Fruit fly (Drosophila melanogaster) whole organism, embryonic: ENCODE data around the gene CG18213.

Experiments used
- BEAF-32 ChIP-seq: fragments of 200-800 bp; sonication (Bioruptor generic); optimal IDR thresholded peaks from 3 replicates; lab custom pipeline; 2017; ENCODE audit warnings: missing biosample characterization, missing genetic modification characterization, mild to moderate bottlenecking, moderate library complexity, missing genetic modification reagents
- CG1024 ChIP-seq: fragments of 200-800 bp; sonication (Bioruptor generic); IDR thresholded peaks from 2 replicates; pipeline ENCODE4 v1.3.6; 2022; ENCODE audit warnings: missing biosample characterization, missing genetic modification characterization
- CG10979 ChIP-seq: fragments of 200-800 bp; sonication (Bioruptor generic); optimal IDR thresholded peaks from 2 replicates; lab custom pipeline; 2018; ENCODE audit warnings: missing biosample characterization, mild to moderate bottlenecking, missing genetic modification characterization, moderate library complexity
- CG11560 ChIP-seq: fragments of 200-800 bp; sonication (Bioruptor generic); IDR thresholded peaks from 3 replicates; pipeline ENCODE4 v1.3.6; 2022; ENCODE audit warnings: missing biosample characterization, missing genetic modification characterization
- CG12219 ChIP-seq: fragments of 200-800 bp; sonication (Bioruptor generic); optimal IDR thresholded peaks from 3 replicates; lab custom pipeline; 2018; ENCODE audit warnings: missing biosample characterization, mild to moderate bottlenecking, missing genetic modification characterization
- CG1233 ChIP-seq: fragments of 200-800 bp; sonication (Bioruptor generic); optimal IDR thresholded peaks from 4 replicates; lab custom pipeline; 2018; ENCODE audit warnings: missing biosample characterization, mild to moderate bottlenecking, missing genetic modification characterization
- CG12391 ChIP-seq: fragments of 200-800 bp; sonication (Bioruptor generic); optimal IDR thresholded peaks from 3 replicates; lab custom pipeline; 2018; ENCODE audit warnings: missing biosample characterization, mild to moderate bottlenecking, missing genetic modification characterization, moderate library complexity
- CG13775 ChIP-seq: fragments of 200-800 bp; sonication (Bioruptor generic); optimal IDR thresholded peaks from 3 replicates; lab custom pipeline; 2017; ENCODE audit warnings: missing biosample characterization, mild to moderate bottlenecking, missing genetic modification characterization
- CG16815 ChIP-seq: fragments of 200-800 bp; sonication (Bioruptor generic); optimal IDR thresholded peaks from 3 replicates; lab custom pipeline; 2017; ENCODE audit warnings: missing biosample characterization, mild to moderate bottlenecking, missing genetic modification characterization
- CG17802 ChIP-seq: fragments of 200-800 bp; sonication (Bioruptor generic); optimal IDR thresholded peaks from 2 replicates; lab custom pipeline; 2018; ENCODE audit warnings: missing biosample characterization, mild to moderate bottlenecking, missing genetic modification characterization, moderate library complexity
- CG17829 ChIP-seq: fragments of 200-800 bp; optimal IDR thresholded peaks from 2 replicates; lab custom pipeline; 2019; ENCODE audit warnings: missing biosample characterization, mild to moderate bottlenecking, missing genetic modification characterization, moderate library complexity
- CG17912 ChIP-seq: fragments of 200-800 bp; sonication (Bioruptor generic); optimal IDR thresholded peaks from 2 replicates; lab custom pipeline; 2018; ENCODE audit warnings: missing biosample characterization, mild to moderate bottlenecking, missing genetic modification characterization
- CG2129 ChIP-seq: fragments of 200-800 bp; sonication (Bioruptor generic); IDR thresholded peaks from 2 replicates; pipeline ENCODE4 v1.3.6; 2022; ENCODE audit warnings: missing biosample characterization, missing genetic modification characterization; ENCODE audit not compliant: partially characterized antibody
- CG2875 ChIP-seq: fragments of 200-800 bp; sonication (Bioruptor generic); optimal IDR thresholded peaks from 2 replicates; lab custom pipeline; 2017; ENCODE audit warnings: missing biosample characterization, mild to moderate bottlenecking, missing genetic modification characterization, missing genetic modification reagents
- CG31388 ChIP-seq: fragments of 200-800 bp; sonication (Bioruptor generic); optimal IDR thresholded peaks from 2 replicates; lab custom pipeline; 2016; ENCODE audit warnings: missing biosample characterization, missing genetic modification characterization
- CG31441 ChIP-seq: fragments of 200-800 bp; sonication (Bioruptor generic); IDR thresholded peaks from 2 replicates; pipeline ENCODE4 v1.3.6; 2022; ENCODE audit warnings: missing biosample characterization, missing genetic modification characterization
- CG32767 ChIP-seq: fragments of 200-800 bp; sonication (Bioruptor generic); IDR thresholded peaks from 2 replicates; pipeline ENCODE4 v1.3.6; 2022; ENCODE audit warnings: missing biosample characterization, missing genetic modification characterization
- CG3281 ChIP-seq: fragments of 200-800 bp; sonication (Bioruptor generic); optimal IDR thresholded peaks from 3 replicates; lab custom pipeline; 2017; ENCODE audit warnings: missing biosample characterization, mild to moderate bottlenecking, missing genetic modification characterization
- CG33213 ChIP-seq: fragments of 200-800 bp; sonication (Bioruptor generic); optimal IDR thresholded peaks from 3 replicates; lab custom pipeline; 2016; ENCODE audit warnings: missing biosample characterization, missing genetic modification characterization
- CG8290 ChIP-seq, 3 experiments: fragments of 200-800 bp; sonication (Bioruptor generic); optimal IDR thresholded peaks; 2 replicates each; lab custom pipeline; 2016 to 2019; ENCODE audit warnings: missing biosample characterization in 3 of 3, missing genetic modification characterization in 3 of 3, mild to moderate bottlenecking in 2 of 3, moderate library complexity in 1 of 3
- CkIIα-i1 ChIP-seq: fragments of 200-800 bp; sonication (Bioruptor generic); IDR thresholded peaks from 2 replicates; pipeline ENCODE4 v1.3.6; 2022; ENCODE audit warnings: missing biosample characterization, missing genetic modification characterization
- Dad ChIP-seq: fragments of 200-800 bp; sonication (Bioruptor generic); optimal IDR thresholded peaks from 3 replicates; lab custom pipeline; 2016; ENCODE audit warnings: missing biosample characterization, missing genetic modification characterization
- Fer2 ChIP-seq: fragments of 200-800 bp; sonication (Bioruptor generic); optimal IDR thresholded peaks from 2 replicates; lab custom pipeline; 2018; ENCODE audit warnings: missing biosample characterization, mild to moderate bottlenecking, missing genetic modification characterization, moderate library complexity
- HLH4C ChIP-seq: fragments of 200-800 bp; sonication (Bioruptor generic); IDR thresholded peaks from 3 replicates; pipeline ENCODE4 v1.3.6; 2022; ENCODE audit warnings: missing biosample characterization, missing genetic modification characterization; ENCODE audit not compliant: partially characterized antibody
- MBD-R2 ChIP-seq: fragments of 200-800 bp; sonication (Bioruptor generic); IDR thresholded peaks from 2 replicates; pipeline ENCODE4 v1.3.6; 2022; ENCODE audit warnings: missing biosample characterization, missing genetic modification characterization
- Mes4 ChIP-seq: fragments of 200-800 bp; sonication (Bioruptor generic); optimal IDR thresholded peaks from 2 replicates; lab custom pipeline; 2016; ENCODE audit warnings: missing biosample characterization, missing genetic modification characterization
- Nf-YB ChIP-seq: fragments of 200-800 bp; sonication (Bioruptor generic); optimal IDR thresholded peaks from 3 replicates; lab custom pipeline; 2019; ENCODE audit warnings: missing biosample characterization, mild to moderate bottlenecking, missing genetic modification characterization, moderate library complexity
- Opbp ChIP-seq: fragments of 200-800 bp; sonication (Bioruptor generic); IDR thresholded peaks from 3 replicates; pipeline ENCODE4 v1.3.6; 2022; ENCODE audit warnings: missing biosample characterization, missing genetic modification characterization; ENCODE audit not compliant: partially characterized antibody
- Ptx1 ChIP-seq: fragments of 200-800 bp; sonication (Bioruptor generic); IDR thresholded peaks from 2 replicates; pipeline ENCODE4 v1.3.6; 2022; ENCODE audit warnings: missing biosample characterization, missing genetic modification characterization
- Sin3A ChIP-seq: fragments of >200 bp; optimal IDR thresholded peaks from 2 replicates; lab custom pipeline; 2018
- Sox102F ChIP-seq: fragments of 200-800 bp; sonication (Bioruptor generic); optimal IDR thresholded peaks from 2 replicates; lab custom pipeline; 2018; ENCODE audit warnings: missing biosample characterization, mild to moderate bottlenecking, missing genetic modification characterization, moderate library complexity
- Xrp1 ChIP-seq: fragments of 200-800 bp; sonication (Bioruptor generic); IDR thresholded peaks from 2 replicates; pipeline ENCODE4 v1.3.6; 2022; ENCODE audit warnings: missing biosample characterization, missing genetic modification characterization
- az2 ChIP-seq: fragments of 200-800 bp; sonication (Bioruptor generic); optimal IDR thresholded peaks from 3 replicates; lab custom pipeline; 2016; ENCODE audit warnings: missing biosample characterization, missing genetic modification characterization
- chif ChIP-seq, 2 experiments: fragments of 200-800 bp; sonication (Bioruptor generic); optimal IDR thresholded peaks; 3 replicates each; lab custom pipeline; 2016; ENCODE audit warnings: missing biosample characterization in 2 of 2, missing genetic modification characterization in 2 of 2
- crp ChIP-seq, 2 experiments: fragments of 200-800 bp; sonication (Bioruptor generic); optimal IDR thresholded peaks; 2 replicates in 1 of 2; 3 replicates in 1 of 2; lab custom pipeline; 2017; ENCODE audit warnings: missing biosample characterization in 2 of 2, missing genetic modification characterization in 2 of 2, mild to moderate bottlenecking in 1 of 2, moderate library complexity in 1 of 2
- dm ChIP-seq: fragments of 200-800 bp; sonication (Bioruptor generic); optimal IDR thresholded peaks from 3 replicates; lab custom pipeline; 2016; ENCODE audit warnings: missing biosample characterization, missing genetic modification characterization
- dysf ChIP-seq: fragments of 200-800 bp; sonication (Bioruptor generic); IDR thresholded peaks from 3 replicates; pipeline ENCODE4 v1.3.6; 2022; ENCODE audit warnings: missing biosample characterization, missing genetic modification characterization
- esg ChIP-seq: fragments of 200-800 bp; sonication (Bioruptor generic); conservative IDR thresholded peaks from 2 replicates; pipeline ENCODE4 v1.3.6; 2022; ENCODE audit warnings: missing biosample characterization, missing genetic modification characterization
- fd3F ChIP-seq: fragments of 200-800 bp; sonication (Bioruptor generic); optimal IDR thresholded peaks from 2 replicates; lab custom pipeline; 2018; ENCODE audit warnings: missing biosample characterization, mild to moderate bottlenecking, missing genetic modification characterization, moderate library complexity
- grau ChIP-seq: fragments of 200-800 bp; optimal IDR thresholded peaks from 3 replicates; lab custom pipeline; 2019; ENCODE audit warnings: missing biosample characterization, mild to moderate bottlenecking, missing genetic modification characterization, moderate library complexity
- insv ChIP-seq, 2 experiments: fragments of 200-800 bp; sonication (Bioruptor generic); optimal IDR thresholded peaks; 3 replicates each; lab custom pipeline; 2016 to 2018; ENCODE audit warnings: missing biosample characterization in 2 of 2, missing genetic modification characterization in 2 of 2
- jumu ChIP-seq: fragments of 200-800 bp; sonication (Bioruptor generic); optimal IDR thresholded peaks from 3 replicates; lab custom pipeline; 2016; ENCODE audit warnings: missing biosample characterization, missing genetic modification characterization
- lilli ChIP-seq: fragments of 200-800 bp; sonication (Bioruptor generic); optimal IDR thresholded peaks from 3 replicates; lab custom pipeline; 2016; ENCODE audit warnings: missing biosample characterization, missing genetic modification characterization
- luna ChIP-seq: fragments of 200-800 bp; sonication (Bioruptor generic); optimal IDR thresholded peaks from 2 replicates; lab custom pipeline; 2016; ENCODE audit warnings: missing biosample characterization, missing genetic modification characterization
- pfk ChIP-seq: fragments of 200-800 bp; sonication (Bioruptor generic); optimal IDR thresholded peaks from 2 replicates; lab custom pipeline; 2018; ENCODE audit warnings: missing biosample characterization, mild to moderate bottlenecking, missing genetic modification characterization, moderate library complexity
- ranshi ChIP-seq: fragments of 200-800 bp; sonication (Bioruptor generic); IDR thresholded peaks from 2 replicates; pipeline ENCODE4 v1.3.6; 2022; ENCODE audit warnings: missing biosample characterization, missing genetic modification characterization
- scrt ChIP-seq: fragments of 200-800 bp; sonication (Bioruptor generic); optimal IDR thresholded peaks from 2 replicates; lab custom pipeline; 2018; ENCODE audit warnings: missing biosample characterization, mild to moderate bottlenecking, missing genetic modification characterization, moderate library complexity
- sim ChIP-seq: fragments of 200-800 bp; sonication (Bioruptor generic); IDR thresholded peaks from 2 replicates; pipeline ENCODE4 v1.3.6; 2022; ENCODE audit warnings: missing biosample characterization, missing genetic modification characterization
- sna ChIP-seq: fragments of 200-800 bp; sonication (Bioruptor generic); IDR thresholded peaks from 2 replicates; pipeline ENCODE4 v1.3.6; 2022; ENCODE audit warnings: missing biosample characterization, missing genetic modification characterization; ENCODE audit not compliant: partially characterized antibody
- zen ChIP-seq: fragments of 200-800 bp; sonication (Bioruptor generic); optimal IDR thresholded peaks from 3 replicates; lab custom pipeline; 2018; ENCODE audit warnings: missing biosample characterization, mild to moderate bottlenecking, missing genetic modification characterization, moderate library complexity

CG18213 gene

dm6 chr3R:17079859-17080255, 39.9 kb upstream of the CG18213 start, which contains the start of the genes Keap1 and kuk (continued):
- peak in 1 of 2 experiments; percentile 57 for TF ChIP-seq insv (GFP tag; optimal IDR thresholded peaks at IDR 0.05; lab: Kevin White, UChicago)
- TF ChIP-seq dysf (GFP tag; lab: Robert Waterston, UW) = peak; percentile 25; the same call in 1 of the 3 replicates
- peak; percentile 24 for TF ChIP-seq grau (tag; lab: Kevin White, UChicago)
- TF ChIP-seq zen (tag; lab: Kevin White, UChicago) = peak; percentile 34
- TF ChIP-seq Mes4 = peak; percentile 7
- TF ChIP-seq az2 (GFP tag; lab: Kevin White, UChicago) = peak; percentile 50
- no peak for TF ChIP-seq CG3281 (GFP tag; lab: Kevin White, UChicago)
- TF ChIP-seq CG33213 (GFP tag; lab: Kevin White, UChicago) = peak; percentile 77
- peak; percentile 42 for TF ChIP-seq MBD-R2 (GFP tag; lab: Robert Waterston, UW)
- peak; percentile 13; the same call in 1 of the 3 replicates for TF ChIP-seq CG11560 (tag; lab: Robert Waterston, UW)
- peak; percentile 95 for TF ChIP-seq BEAF-32 (GFP tag; lab: Kevin White, UChicago)
- no peak for TF ChIP-seq CG8290 (GFP tag; optimal IDR thresholded peaks at IDR 0.05; lab: Kevin White, UChicago)
- peak in 1 of 2 experiments; percentile 57 for TF ChIP-seq CG8290 (tag; optimal IDR thresholded peaks at IDR 0.05; lab: Kevin White, UChicago)
- no peak for TF ChIP-seq CG32767 (GFP tag; lab: Robert Waterston, UW)
- TF ChIP-seq CG10979 (tag; lab: Kevin White, UChicago) = no peak
- TF ChIP-seq CG1024 (GFP tag; lab: Robert Waterston, UW) = 0 out of 2 replicates have a peak, but pooled peaks have one; percentile 26
- peak; percentile 79 for TF ChIP-seq lilli
- TF ChIP-seq HLH4C (GFP tag; lab: Robert Waterston, UW) = peak; percentile 64
- peak; percentile 44 to 65 for TF ChIP-seq chif (GFP tag; optimal IDR thresholded peaks at IDR 0.05; lab: Kevin White, UChicago)
- peak; percentile 71 for TF ChIP-seq Opbp (GFP tag; lab: Robert Waterston, UW)
- TF ChIP-seq CG17829 (tag; lab: Kevin White, UChicago) = peak; percentile 43
- peak; percentile 67 for TF ChIP-seq ranshi (GFP tag; lab: Robert Waterston, UW)
- TF ChIP-seq Fer2 (tag; lab: Kevin White, UChicago) = peak; percentile 46
- TF ChIP-seq Xrp1 (GFP tag; lab: Robert Waterston, UW) = peak; percentile 49
- peak; percentile 72 for TF ChIP-seq sna (GFP tag; lab: Robert Waterston, UW)
- TF ChIP-seq scrt (GFP tag; lab: Kevin White, UChicago) = peak; percentile 35
- no peak for TF ChIP-seq CG12219 (GFP tag; lab: Kevin White, UChicago)
- TF ChIP-seq sim (GFP tag; lab: Robert Waterston, UW) = no peak
- TF ChIP-seq Nf-YB (GFP tag; lab: Kevin White, UChicago) = peak; percentile 29
- TF ChIP-seq esg (GFP tag; lab: Robert Waterston, UW) = no peak
- TF ChIP-seq CG13775 (GFP tag; lab: Kevin White, UChicago) = peak; percentile 53
- peak; percentile 66 for TF ChIP-seq CG2129 (GFP tag; lab: Robert Waterston, UW)
- peak; percentile 79 for TF ChIP-seq CG12391 (tag; lab: Kevin White, UChicago)
- peak; percentile 37 for TF ChIP-seq fd3F
- TF ChIP-seq Ptx1 (GFP tag; lab: Robert Waterston, UW) = peak; percentile 61
- peak; percentile 16 for TF ChIP-seq CG16815 (GFP tag; lab: Kevin White, UChicago)
- peak; percentile 6 for TF ChIP-seq CG17912 (GFP tag; lab: Kevin White, UChicago)
- TF ChIP-seq crp (GFP tag; optimal IDR thresholded peaks at IDR 0.05; lab: Kevin White, UChicago) = peak; percentile 5 to 81
- TF ChIP-seq pfk (GFP tag; lab: Kevin White, UChicago) = peak; percentile 29
- no peak for TF ChIP-seq CG31441 (GFP tag; lab: Robert Waterston, UW)
- peak; percentile 12 for TF ChIP-seq CG2875 (GFP tag; lab: Kevin White, UChicago)
- TF ChIP-seq CG1233 = peak; percentile 6
- peak; percentile 35 for TF ChIP-seq luna (GFP tag; lab: Kevin White, UChicago)
- TF ChIP-seq CG17802 = peak; percentile 11
- TF ChIP-seq jumu = peak; percentile 21
- no peak for TF ChIP-seq CG31388 (GFP tag; lab: Kevin White, UChicago)
- no peak for TF ChIP-seq CkIIα-i1 (GFP tag; lab: Robert Waterston, UW)
- TF ChIP-seq Dad (GFP tag; lab: Kevin White, UChicago) = peak; percentile 43
- TF ChIP-seq Sox102F = peak; percentile 22
- peak; percentile 85 for TF ChIP-seq Sin3A (lab: Kevin White, UChicago)
- TF ChIP-seq dm (GFP tag; lab: Kevin White, UChicago) = peak; percentile 86
